Worm (Caenorhabditis elegans) whole organism, young adult: ENCODE data around the gene anmt-3.

Experiments
- B0019.2 ChIP-seq: fragments of 200-800 bp; sonication (Bioruptor generic); conservative IDR thresholded peaks from 2 replicates; pipeline ENCODE4 v1.3.6; 2022; ENCODE audit warnings: missing genetic modification reagents, missing genetic modification characterization, missing compliant biosample characterization
- B0261.1 ChIP-seq: sonication (generic microtip); optimal IDR thresholded peaks from 2 replicates; lab custom pipeline; 2016; ENCODE audit warnings: mild to moderate bottlenecking, missing genetic modification characterization, moderate library complexity, missing compliant biosample characterization
- B0336.3 ChIP-seq: fragments of 200-800 bp; sonication (Bioruptor generic); IDR thresholded peaks from 2 replicates; pipeline ENCODE4 v1.3.6; 2022; ENCODE audit warnings: missing genetic modification characterization, missing compliant biosample characterization
- C06A6.2 ChIP-seq: fragments of 200-800 bp; sonication (Bioruptor generic); conservative IDR thresholded peaks from 2 replicates; pipeline ENCODE4 v1.3.6; 2022; ENCODE audit warnings: missing genetic modification characterization, missing compliant biosample characterization
- C17E4.6 ChIP-seq: fragments of 200-800 bp; sonication (Bioruptor generic); IDR thresholded peaks from 2 replicates; pipeline ENCODE4 v1.3.6; 2022; ENCODE audit warnings: missing genetic modification reagents, missing genetic modification characterization, missing compliant biosample characterization
- F33H1.4 ChIP-seq: fragments of 200-800 bp; sonication (Bioruptor generic); IDR thresholded peaks from 2 replicates; pipeline ENCODE4 v1.3.6; 2022; ENCODE audit warnings: missing genetic modification reagents, missing genetic modification characterization, missing compliant biosample characterization
- K11D2.4 ChIP-seq: fragments of 200-800 bp; sonication (Bioruptor generic); IDR thresholded peaks from 2 replicates; pipeline ENCODE4 v1.3.6; 2022; ENCODE audit warnings: missing genetic modification reagents, missing genetic modification characterization, missing compliant biosample characterization
- K12H6.12 ChIP-seq: fragments of 200-800 bp; sonication (Bioruptor generic); optimal IDR thresholded peaks from 2 replicates; lab custom pipeline; 2018; ENCODE audit warnings: mild to moderate bottlenecking, missing genetic modification characterization, missing compliant biosample characterization
- Y53F4B.3 ChIP-seq: fragments of 200-800 bp; sonication (Bioruptor generic); IDR thresholded peaks from 2 replicates; pipeline ENCODE4 v1.3.6; 2022; ENCODE audit warnings: missing genetic modification reagents, missing genetic modification characterization, missing compliant biosample characterization
- ama-1 ChIP-seq, 3 experiments: fragments of 150-350 bp in 1 of 3; sonication (generic microtip) in 2 of 3; optimal IDR thresholded peaks; 2 replicates each; lab custom pipeline; 2014 to 2018; ENCODE audit warnings: missing biosample characterization in 2 of 3, missing genetic modification characterization in 2 of 3, missing genetic modification reagents in 2 of 3
- atf-7 ChIP-seq: sonication (generic microtip); optimal IDR thresholded peaks from 2 replicates; lab custom pipeline; 2017; ENCODE audit warnings: mild to moderate bottlenecking, missing genetic modification characterization, missing compliant biosample characterization
- attf-6 ChIP-seq: fragments of 200-800 bp; sonication (Bioruptor generic); IDR thresholded peaks from 2 replicates; pipeline ENCODE4 v1.3.6; 2022; ENCODE audit warnings: missing genetic modification reagents, missing genetic modification characterization, missing compliant biosample characterization
- ceh-79 ChIP-seq: sonication (generic microtip); optimal IDR thresholded peaks from 2 replicates; lab custom pipeline; 2017; ENCODE audit warnings: mild to moderate bottlenecking, missing genetic modification characterization, missing compliant biosample characterization
- ceh-91 ChIP-seq: fragments of 200-800 bp; sonication (Bioruptor generic); IDR thresholded peaks from 2 replicates; pipeline ENCODE4 v1.3.6; 2022; ENCODE audit warnings: missing genetic modification reagents, missing genetic modification characterization, missing compliant biosample characterization
- die-1 ChIP-seq: sonication (generic microtip); optimal IDR thresholded peaks from 2 replicates; lab custom pipeline; 2016; ENCODE audit warnings: missing genotype, mild to moderate bottlenecking, missing genetic modification characterization, missing compliant biosample characterization
- dox-1 ChIP-seq: fragments of 200-800 bp; sonication (Bioruptor generic); IDR thresholded peaks from 2 replicates; pipeline ENCODE4 v1.3.6; 2022; ENCODE audit warnings: missing genetic modification reagents, missing genetic modification characterization, missing compliant biosample characterization
- ekl-4 ChIP-seq: fragments of 200-800 bp; sonication (Bioruptor generic); IDR thresholded peaks from 2 replicates; pipeline ENCODE4 v1.3.6; 2022; ENCODE audit warnings: missing genetic modification reagents, missing genetic modification characterization, missing compliant biosample characterization
- fkh-3 ChIP-seq: sonication (generic microtip); optimal IDR thresholded peaks from 2 replicates; lab custom pipeline; 2016; ENCODE audit warnings: mild to moderate bottlenecking, missing genetic modification characterization, missing compliant biosample characterization
- hlh-12 ChIP-seq: sonication (generic microtip); optimal IDR thresholded peaks from 2 replicates; lab custom pipeline; 2016; ENCODE audit warnings: missing genetic modification characterization, missing compliant biosample characterization
- hmg-1.2 ChIP-seq: fragments of 200-800 bp; sonication (Bioruptor generic); IDR thresholded peaks from 2 replicates; pipeline ENCODE4 v1.3.6; 2022; ENCODE audit warnings: missing genetic modification reagents, missing genetic modification characterization, missing compliant biosample characterization
- hsf-1 ChIP-seq: fragments of 200-800 bp; sonication (Bioruptor generic); IDR thresholded peaks from 2 replicates; pipeline ENCODE4 v1.3.6; 2022; ENCODE audit warnings: missing genetic modification reagents, missing genetic modification characterization, missing compliant biosample characterization
- lag-1 ChIP-seq: fragments of 200-800 bp; sonication (Bioruptor generic); IDR thresholded peaks from 2 replicates; pipeline ENCODE4 v1.3.6; 2022; ENCODE audit warnings: missing genetic modification reagents, missing genetic modification characterization, missing compliant biosample characterization
- let-607 ChIP-seq, 2 experiments: fragments of 200-800 bp in 1 of 2; sonication (Bioruptor generic) in 1 of 2; sonication (generic microtip) in 1 of 2; optimal IDR thresholded peaks; 2 replicates each; lab custom pipeline; 2016 to 2018; ENCODE audit warnings: mild to moderate bottlenecking in 2 of 2, missing compliant biosample characterization in 2 of 2, missing genetic modification characterization in 2 of 2, moderate library complexity in 2 of 2, missing genotype in 1 of 2
- lin-26 ChIP-seq: fragments of 200-800 bp; sonication (Bioruptor generic); IDR thresholded peaks from 2 replicates; pipeline ENCODE4 v1.3.6; 2022; ENCODE audit warnings: missing genetic modification reagents, missing genetic modification characterization, missing compliant biosample characterization
- lin-35 ChIP-seq, 3 experiments: fragments of 150-350 bp in 2 of 3; sonication (generic microtip) in 1 of 3; optimal IDR thresholded peaks; 2 replicates each; lab custom pipeline; 2014 to 2018; ENCODE audit warnings: missing biosample characterization in 3 of 3, missing genetic modification characterization in 3 of 3, missing genetic modification reagents in 3 of 3
- lin-40 ChIP-seq: sonication (generic microtip); optimal IDR thresholded peaks from 2 replicates; lab custom pipeline; 2016; ENCODE audit warnings: missing genetic modification characterization, mild to moderate bottlenecking, missing compliant biosample characterization, missing genotype, missing genetic modification reagents
- lin-54 ChIP-seq: fragments of 200-800 bp; sonication (Bioruptor generic); optimal IDR thresholded peaks from 2 replicates; lab custom pipeline; 2018; ENCODE audit warnings: mild to moderate bottlenecking, missing genetic modification characterization, missing compliant biosample characterization
- lsl-1 ChIP-seq: fragments of 200-800 bp; sonication (Bioruptor generic); optimal IDR thresholded peaks from 2 replicates; lab custom pipeline; 2018; ENCODE audit warnings: mild to moderate bottlenecking, missing genetic modification characterization, moderate library complexity, missing compliant biosample characterization
- madf-10 ChIP-seq: sonication (generic microtip); optimal IDR thresholded peaks from 2 replicates; lab custom pipeline; 2016; ENCODE audit warnings: mild to moderate bottlenecking, missing genetic modification characterization, missing compliant biosample characterization
- madf-3 ChIP-seq: fragments of 200-800 bp; sonication (Bioruptor generic); IDR thresholded peaks from 2 replicates; pipeline ENCODE4 v1.3.6; 2022; ENCODE audit warnings: missing genetic modification reagents, missing genetic modification characterization, missing compliant biosample characterization
- nfyb-1 ChIP-seq: fragments of 200-800 bp; sonication (Bioruptor generic); IDR thresholded peaks from 2 replicates; pipeline ENCODE4 v1.3.6; 2022; ENCODE audit warnings: missing genetic modification reagents, missing genetic modification characterization, missing compliant biosample characterization
- rcor-1 ChIP-seq: fragments of 200-800 bp; sonication (Bioruptor generic); IDR thresholded peaks from 2 replicates; pipeline ENCODE4 v1.3.6; 2022; ENCODE audit warnings: missing genetic modification reagents, missing genetic modification characterization, missing compliant biosample characterization
- rec-8 ChIP-seq, 2 experiments: sonication (generic microtip); optimal IDR thresholded peaks; 2 replicates each; lab custom pipeline; 2016; ENCODE audit warnings: mild to moderate bottlenecking in 2 of 2, missing genetic modification characterization in 2 of 2, missing genetic modification reagents in 2 of 2, missing genotype in 2 of 2, missing biosample characterization in 1 of 2, missing compliant biosample characterization in 1 of 2, moderate library complexity in 1 of 2
- rpc-1 ChIP-seq, 2 experiments: fragments of 150-350 bp in 1 of 2; sonication (generic microtip) in 1 of 2; optimal IDR thresholded peaks; 2 replicates each; lab custom pipeline; 2014 to 2018; ENCODE audit warnings: missing biosample characterization in 1 of 2, missing genetic modification characterization in 1 of 2, missing genetic modification reagents in 1 of 2, missing genotype in 1 of 2
- snpc-1.3 ChIP-seq: sonication (generic microtip); optimal IDR thresholded peaks from 2 replicates; lab custom pipeline; 2017; ENCODE audit warnings: missing genetic modification characterization, mild to moderate bottlenecking, missing compliant biosample characterization, antibody characterized with exemption, moderate library complexity, missing genotype, missing genetic modification reagents; ENCODE audit not compliant: insufficient read depth
- snpc-3.4 ChIP-seq: sonication (generic microtip); optimal IDR thresholded peaks from 2 replicates; lab custom pipeline; 2017; ENCODE audit warnings: missing genetic modification characterization, mild to moderate bottlenecking, missing compliant biosample characterization, antibody characterized with exemption, moderate library complexity, missing genotype, missing genetic modification reagents
- somi-1 ChIP-seq: fragments of 200-800 bp; sonication (Bioruptor generic); optimal IDR thresholded peaks from 2 replicates; lab custom pipeline; 2018; ENCODE audit warnings: mild to moderate bottlenecking, missing genetic modification characterization, missing compliant biosample characterization
- tbx-9 ChIP-seq: sonication (generic microtip); optimal IDR thresholded peaks from 2 replicates; lab custom pipeline; 2016; ENCODE audit warnings: borderline replicate concordance, missing genetic modification characterization, inconsistent platforms, missing compliant biosample characterization
- xnd-1 ChIP-seq: sonication (generic microtip); optimal IDR thresholded peaks from 2 replicates; lab custom pipeline; 2016; ENCODE audit warnings: missing genotype, missing genetic modification reagents, missing genetic modification characterization, missing compliant biosample characterization
- ztf-22 ChIP-seq: fragments of 200-800 bp; sonication (Bioruptor generic); optimal IDR thresholded peaks from 2 replicates; lab custom pipeline; 2018; ENCODE audit warnings: mild to moderate bottlenecking, missing genetic modification characterization, moderate library complexity, missing compliant biosample characterization
- ztf-3 ChIP-seq: fragments of 200-800 bp; sonication (Bioruptor generic); optimal IDR thresholded peaks from 2 replicates; lab custom pipeline; 2018; ENCODE audit warnings: mild to moderate bottlenecking, missing genetic modification characterization, missing compliant biosample characterization

anmt-3 gene

DNA sequence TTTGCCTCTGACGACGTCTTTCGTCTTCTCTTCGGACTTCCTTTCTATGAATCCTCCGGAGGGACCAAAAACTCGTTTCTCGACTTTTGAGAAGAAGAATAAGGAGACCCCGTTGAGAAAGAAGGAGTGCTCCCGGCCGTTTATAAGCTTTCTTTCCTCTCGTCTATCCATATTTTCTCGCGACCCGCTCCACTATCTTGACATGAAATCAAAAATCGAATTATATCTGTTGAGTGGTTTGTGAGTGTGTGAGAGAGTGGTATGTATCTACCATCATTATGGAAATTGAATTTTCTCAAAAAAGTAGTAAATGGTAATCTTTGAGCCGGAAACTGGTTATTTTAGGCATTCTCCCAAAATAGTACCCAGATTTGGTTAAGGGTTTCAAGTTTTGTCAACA is 47.0 kb downstream of the anmt-3 start:
- TF ChIP-seq ceh-79 (tag; lab: Kevin White, UChicago) (no peak), die-1 (tag; lab: Kevin White, UChicago) (no peak), madf-3 (GFP tag; lab: Robert Waterston, UW) (no peak), let-607 (tag; optimal IDR thresholded peaks at IDR 0.05; lab: Kevin White, UChicago) (no peak), K12H6.12 (tag; lab: Kevin White, UChicago) (no peak), rpc-1 (optimal IDR thresholded peaks at IDR 0.05; lab: Kevin White, UChicago) (no peak), rpc-1 (tag; optimal IDR thresholded peaks at IDR 0.05; lab: Kevin White, UChicago) (no peak), dox-1 (no peak), madf-10 (tag; lab: Kevin White, UChicago) (no peak), lin-26 (GFP tag; lab: Robert Waterston, UW) (no peak), nfyb-1 (GFP tag; lab: Robert Waterston, UW) (no peak), F33H1.4 (no peak), xnd-1 (tag; lab: Kevin White, UChicago) (no peak)

DNA sequence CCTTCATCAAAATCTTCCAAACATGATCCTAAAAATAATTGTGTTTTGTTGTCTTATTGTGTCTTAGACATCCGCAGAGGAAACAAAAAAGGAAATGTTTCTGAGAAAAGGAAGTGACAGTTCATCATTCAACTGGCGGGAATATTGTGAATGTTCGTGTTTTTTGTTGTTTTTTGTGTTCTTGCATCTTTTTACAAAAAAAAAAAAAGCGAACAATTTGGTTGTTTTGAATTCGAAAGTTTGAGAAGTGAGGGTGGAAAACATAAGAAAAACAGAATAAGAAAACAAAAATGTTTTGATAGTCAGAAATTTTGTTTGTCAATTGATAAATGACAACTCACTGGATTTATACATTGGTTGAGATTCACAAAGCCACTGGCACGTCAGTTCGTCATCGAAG is 48.5 kb downstream of the anmt-3 start:
- no peak for TF ChIP-seq tbx-9 (tag; lab: Kevin White, UChicago)
- no peak for TF ChIP-seq lin-54
- no peak for TF ChIP-seq hlh-12 (tag; lab: Kevin White, UChicago)
- no peak for TF ChIP-seq ceh-91 (GFP tag; lab: Robert Waterston, UW)
- TF ChIP-seq lin-26 (GFP tag; lab: Robert Waterston, UW) = no peak
- TF ChIP-seq somi-1 (GFP tag; lab: Kevin White, UChicago) = no peak
- no peak for TF ChIP-seq K11D2.4 (GFP tag; lab: Robert Waterston, UW)
- no peak for TF ChIP-seq lin-40 (tag; lab: Kevin White, UChicago)
- no peak for TF ChIP-seq C06A6.2 (GFP tag; lab: Robert Waterston, UW)
- TF ChIP-seq snpc-3.4 = no peak
- no peak for TF ChIP-seq rcor-1 (GFP tag; lab: Robert Waterston, UW)
- TF ChIP-seq snpc-1.3 = no peak
- no peak for TF ChIP-seq B0261.1 (tag; lab: Kevin White, UChicago)
- TF ChIP-seq attf-6 (GFP tag; lab: Robert Waterston, UW) = no peak
- TF ChIP-seq Y53F4B.3 (GFP tag; lab: Robert Waterston, UW) = no peak
- no peak for TF ChIP-seq hsf-1 (GFP tag; lab: Robert Waterston, UW)
- TF ChIP-seq hmg-1.2 (GFP tag; lab: Robert Waterston, UW) = no peak
- no peak for TF ChIP-seq lag-1 (GFP tag; lab: Robert Waterston, UW)
- TF ChIP-seq B0336.3 = no peak
- no peak for TF ChIP-seq ztf-22

ce11 chrV:9907205-9907604 is 50.9 kb downstream of the anmt-3 start:
- TF ChIP-seq ztf-3 (GFP tag; lab: Kevin White, UChicago) = no peak
- TF ChIP-seq ama-1 (optimal IDR thresholded peaks at IDR 0.05; lab: Kevin White, UChicago) = no peak
- no peak for TF ChIP-seq ama-1 (GFP tag; optimal IDR thresholded peaks at IDR 0.05; lab: Kevin White, UChicago)
- no peak for TF ChIP-seq lin-35 (GFP tag; optimal IDR thresholded peaks at IDR 0.05; lab: Kevin White, UChicago)
- no peak for TF ChIP-seq C17E4.6 (GFP tag; lab: Robert Waterston, UW)
- TF ChIP-seq lsl-1 (GFP tag; lab: Kevin White, UChicago) = no peak
- TF ChIP-seq rec-8 (tag; optimal IDR thresholded peaks at IDR 0.05; lab: Kevin White, UChicago) = no peak
- TF ChIP-seq dox-1 = no peak
- TF ChIP-seq atf-7 (tag; lab: Kevin White, UChicago) = no peak
- no peak for TF ChIP-seq fkh-3 (tag; lab: Kevin White, UChicago)
- TF ChIP-seq B0019.2 (GFP tag; lab: Robert Waterston, UW) = no peak
- no peak for TF ChIP-seq ekl-4
